Fruit fly (Drosophila melanogaster): ENCODE results near the gene emc.

The emc gene

DNA sequence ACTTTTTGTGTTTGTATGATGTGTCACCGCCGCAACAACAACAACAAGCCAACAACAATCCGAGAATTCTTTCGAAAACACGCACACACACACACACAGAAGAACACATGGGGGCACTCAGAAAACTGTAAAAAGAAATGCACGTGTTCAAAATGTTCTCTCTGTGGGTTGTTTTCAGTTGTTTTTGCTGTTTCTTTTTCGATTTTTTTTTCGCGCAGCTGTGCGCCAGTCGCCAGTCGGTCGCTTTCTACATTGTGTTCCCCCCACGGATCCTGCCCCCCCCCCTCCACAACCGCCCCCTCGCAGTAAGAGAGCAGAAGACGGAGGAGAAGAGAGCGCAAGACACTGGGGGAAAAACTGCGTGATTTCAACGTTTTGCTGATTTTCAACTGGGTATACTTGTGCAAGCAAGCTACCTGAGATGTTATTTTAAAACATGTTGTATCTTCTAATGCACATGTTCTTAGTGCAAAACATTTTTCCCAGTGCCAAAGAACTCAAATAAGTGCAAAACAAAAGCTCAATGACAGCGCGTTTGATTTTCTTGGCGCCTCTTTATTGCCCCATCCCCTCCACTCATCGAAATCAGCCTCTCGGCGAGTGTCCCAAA, 2.4 kb downstream of the emc start (continued):
- TF ChIP-seq HLH3B (GFP tag; IDR thresholded peaks at IDR 0.05) (peak; percentile 27; the same call in 1 of the 2 replicates), amos (GFP tag; IDR thresholded peaks at IDR 0.05; ENCODE audit: partially characterized antibody) (no peak), en (GFP tag; optimal IDR thresholded peaks at IDR 0.05) (no peak), dpn (GFP tag; optimal IDR thresholded peaks at IDR 0.05) (peak in 1 of 2 experiments; percentile 32), Xbp1 (GFP tag; optimal IDR thresholded peaks at IDR 0.05) (no peak), Doc3 (GFP tag; IDR thresholded peaks at IDR 0.05; ENCODE audit: partially characterized antibody) (no peak), CG11247 (GFP tag; IDR thresholded peaks at IDR 0.05) (peak; percentile 39; the same call in 1 of the 2 replicates), Hr3 (GFP tag; optimal IDR thresholded peaks at IDR 0.05) (no peak), CG3281 (GFP tag; optimal IDR thresholded peaks at IDR 0.05) (peak; percentile 41), row (GFP tag; IDR thresholded peaks at IDR 0.05) (peak; percentile 63), Hr78 (GFP tag; optimal IDR thresholded peaks at IDR 0.05) (no peak), pb (GFP tag; optimal IDR thresholded peaks at IDR 0.05) (no peak), dimm (GFP tag; IDR thresholded peaks at IDR 0.05) (no peak), dmrt99B (tag; optimal IDR thresholded peaks at IDR 0.05) (peak; percentile 38), CG2889 (GFP tag; IDR thresholded peaks at IDR 0.05) (no peak), tgo (GFP tag; IDR thresholded peaks at IDR 0.05) (peak; percentile 55; the same call in 2 of the 3 replicates), prd (optimal IDR thresholded peaks at IDR 0.05) (no peak), prd (GFP tag; IDR thresholded peaks at IDR 0.05) (peak; percentile 58; the same call in 2 of the 3 replicates), CG10654 (GFP tag; optimal IDR thresholded peaks at IDR 0.05) (no peak), CG7963 (GFP tag; IDR thresholded peaks at IDR 0.05; ENCODE audit: partially characterized antibody) (no peak), CG33557 (GFP tag; optimal IDR thresholded peaks at IDR 0.05) (no peak), lmd (GFP tag; IDR thresholded peaks at IDR 0.05) (peak; percentile 77), Sox100B (GFP tag; optimal IDR thresholded peaks at IDR 0.05) (no peak), GATAe (GFP tag; conservative IDR thresholded peaks at IDR 0.05) (no peak), toy (GFP tag; IDR thresholded peaks at IDR 0.05) (peak; percentile 57; the same call in 1 of the 2 replicates), p53 (GFP tag; optimal IDR thresholded peaks at IDR 0.05) (no peak), CG9215 (GFP tag; IDR thresholded peaks at IDR 0.05) (peak; percentile 40; the same call in 1 of the 2 replicates), E2f2 (GFP tag; IDR thresholded peaks at IDR 0.05) (0 out of 2 replicates have a peak, but pooled peaks have one; percentile 9), kay (GFP tag; optimal IDR thresholded peaks at IDR 0.05) (no peak), Ssrp (tag; optimal IDR thresholded peaks at IDR 0.05) (no peak), Dp (GFP tag; optimal IDR thresholded peaks at IDR 0.05) (no peak), her (GFP tag; optimal IDR thresholded peaks at IDR 0.05) (no peak), CG4328 (GFP tag; optimal IDR thresholded peaks at IDR 0.05) (no peak), Max (GFP tag; optimal IDR thresholded peaks at IDR 0.05) (no peak), Hr51 (GFP tag; optimal IDR thresholded peaks at IDR 0.05) (peak in 1 of 2 experiments; percentile 28), dmrt11E (tag; optimal IDR thresholded peaks at IDR 0.05) (no peak), Ets65A (GFP tag) (peak; percentile 79), CG7745 (tag; optimal IDR thresholded peaks at IDR 0.05) (no peak), CG10565 (GFP tag; optimal IDR thresholded peaks at IDR 0.05) (no peak), vnd (GFP tag; IDR thresholded peaks at IDR 0.05; ENCODE audit: partially characterized antibody) (no peak), CG15011 (GFP tag; optimal IDR thresholded peaks at IDR 0.05) (no peak), CG16815 (GFP tag; optimal IDR thresholded peaks at IDR 0.05) (no peak), tin (GFP tag; optimal IDR thresholded peaks at IDR 0.05) (no peak), gsb (GFP tag; IDR thresholded peaks at IDR 0.05) (peak; percentile 43; the same call in 1 of the 2 replicates), cato (GFP tag; optimal IDR thresholded peaks at IDR 0.05; ENCODE audit: borderline replicate concordance) (no peak), CG10979 (tag; optimal IDR thresholded peaks at IDR 0.05) (peak; percentile 11), CG1024 (GFP tag; IDR thresholded peaks at IDR 0.05) (no peak), CG13287 (GFP tag; IDR thresholded peaks at IDR 0.05; ENCODE audit: partially characterized antibody) (no peak), Myb (GFP tag; optimal IDR thresholded peaks at IDR 0.05) (no peak), Nf-YB (GFP tag; optimal IDR thresholded peaks at IDR 0.05) (no peak)
